Fruit fly (Drosophila melanogaster) whole organism, wandering third instar larva: Measurements from ENCODE around the gene smal.

Source experiments
- CG32264 ChIP-seq: fragments of 200-800 bp; sonication (Bioruptor generic); optimal IDR thresholded peaks from 2 replicates; lab custom pipeline; 2016; ENCODE audit warnings: missing biosample characterization, missing genetic modification characterization
- Dfd ChIP-seq: fragments of >200 bp; optimal IDR thresholded peaks from 2 replicates; lab custom pipeline; 2017; ENCODE audit warnings: missing biosample characterization, missing genetic modification characterization
- Dif ChIP-seq: fragments of 200-275, 200-300 bp; sonication (Bioruptor generic); optimal IDR thresholded peaks from 2 replicates; lab custom pipeline; 2018; ENCODE audit warnings: missing biosample characterization, missing genetic modification characterization; ENCODE audit not compliant: partially characterized antibody
- GATAd ChIP-seq: sonication (Bioruptor generic); optimal IDR thresholded peaks from 2 replicates; lab custom pipeline; 2016; ENCODE audit warnings: missing biosample characterization, missing genetic modification characterization
- HLH106 ChIP-seq: fragments of 200-800 bp; optimal IDR thresholded peaks from 3 replicates; lab custom pipeline; 2019; ENCODE audit warnings: missing biosample characterization, mild to moderate bottlenecking, missing genetic modification characterization, moderate library complexity
- Hnf4 ChIP-seq: fragments of 200-800 bp; sonication (Bioruptor generic); optimal IDR thresholded peaks from 2 replicates; lab custom pipeline; 2016; ENCODE audit warnings: missing biosample characterization, mild to moderate bottlenecking, missing genetic modification characterization
- Hr78 ChIP-seq: fragments of >200 bp; optimal IDR thresholded peaks from 2 replicates; lab custom pipeline; 2017; ENCODE audit warnings: missing biosample characterization, missing genetic modification characterization
- Hr83 ChIP-seq: fragments of 200-300 bp; sonication (Bioruptor generic); optimal IDR thresholded peaks from 2 replicates; lab custom pipeline; 2016; ENCODE audit warnings: missing biosample characterization, mild to moderate bottlenecking, missing genetic modification characterization, moderate library complexity; ENCODE audit not compliant: poor library complexity, severe bottlenecking
- Jra ChIP-seq: sonication (Bioruptor generic); optimal IDR thresholded peaks from 2 replicates; lab custom pipeline; 2016; ENCODE audit warnings: missing biosample characterization, missing genetic modification characterization
- Mio ChIP-seq: sonication (Bioruptor generic); optimal IDR thresholded peaks from 2 replicates; lab custom pipeline; 2016; ENCODE audit warnings: missing biosample characterization, missing genetic modification characterization
- Myc ChIP-seq: fragments of >200 bp; optimal IDR thresholded peaks from 2 replicates; lab custom pipeline; 2017
- OdsH ChIP-seq: fragments of 200-800 bp; sonication (Bioruptor generic); optimal IDR thresholded peaks from 2 replicates; lab custom pipeline; 2016; ENCODE audit warnings: missing biosample characterization, mild to moderate bottlenecking, missing genetic modification characterization
- Rel ChIP-seq, 2 experiments: fragments of 200-800 bp; sonication (Bioruptor generic) in 1 of 2; optimal IDR thresholded peaks; 2 replicates in 1 of 2; 3 replicates in 1 of 2; lab custom pipeline; 2016 to 2019; ENCODE audit warnings: mild to moderate bottlenecking in 2 of 2, missing biosample characterization in 2 of 2, missing genetic modification characterization in 2 of 2, moderate library complexity in 1 of 2
- Sp1 ChIP-seq: fragments of 200-800 bp; sonication (Bioruptor generic); optimal IDR thresholded peaks from 3 replicates; lab custom pipeline; 2019; ENCODE audit warnings: missing biosample characterization, mild to moderate bottlenecking, missing genetic modification characterization, moderate library complexity
- Vsx2 ChIP-seq: fragments of 200-300, 225-300 bp; sonication (Bioruptor generic); optimal IDR thresholded peaks from 2 replicates; lab custom pipeline; 2018; ENCODE audit warnings: missing biosample characterization, missing genetic modification characterization; ENCODE audit not compliant: partially characterized antibody
- br ChIP-seq: fragments of 200-800 bp; sonication (Bioruptor generic); optimal IDR thresholded peaks from 2 replicates; lab custom pipeline; 2016; ENCODE audit warnings: missing biosample characterization, missing genetic modification characterization
- dl ChIP-seq, 2 experiments: fragments of 175-275, 200-275 bp in 1 of 2; fragments of 200-275 bp in 1 of 2; sonication (Bioruptor generic); optimal IDR thresholded peaks; lab custom pipeline; 2018; ENCODE audit warnings: mild to moderate bottlenecking in 2 of 2, missing biosample characterization in 2 of 2, missing genetic modification characterization in 2 of 2, moderate library complexity in 2 of 2; ENCODE audit not compliant: partially characterized antibody in 2 of 2, insufficient read depth in 1 of 2
- dmrt93B ChIP-seq: fragments of 200-800 bp; sonication (Bioruptor generic); optimal IDR thresholded peaks from 2 replicates; lab custom pipeline; 2018; ENCODE audit warnings: missing biosample characterization, mild to moderate bottlenecking, missing genetic modification characterization
- dsf ChIP-seq: sonication (Bioruptor generic); optimal IDR thresholded peaks from 2 replicates; lab custom pipeline; 2016; ENCODE audit warnings: missing biosample characterization, missing genetic modification characterization, borderline replicate concordance
- foxo ChIP-seq, 2 experiments: fragments of 200-800 bp; sonication (Bioruptor generic); optimal IDR thresholded peaks; 2 replicates in 1 of 2; 3 replicates in 1 of 2; lab custom pipeline; 2016 to 2017; ENCODE audit warnings: missing biosample characterization in 2 of 2, missing genetic modification characterization in 2 of 2
- fru ChIP-seq: fragments of 200-800 bp; sonication (Bioruptor generic); optimal IDR thresholded peaks from 3 replicates; lab custom pipeline; 2016; ENCODE audit warnings: missing biosample characterization, mild to moderate bottlenecking, missing genetic modification characterization
- h ChIP-seq: fragments of 200-800 bp; sonication (Bioruptor generic); optimal IDR thresholded peaks from 3 replicates; lab custom pipeline; 2016; ENCODE audit warnings: missing biosample characterization, mild to moderate bottlenecking, missing genetic modification characterization
- jim ChIP-seq: fragments of 175-275, 200-325 bp; sonication (Bioruptor generic); optimal IDR thresholded peaks from 2 replicates; lab custom pipeline; 2016; ENCODE audit warnings: missing biosample characterization, mild to moderate bottlenecking, missing genetic modification characterization
- lola ChIP-seq: fragments of >200 bp; optimal IDR thresholded peaks from 2 replicates; lab custom pipeline; 2017; ENCODE audit warnings: missing biosample characterization, missing genetic modification characterization
- pan ChIP-seq: fragments of >200 bp; optimal IDR thresholded peaks from 2 replicates; lab custom pipeline; 2017
- psq ChIP-seq: fragments of 200-800 bp; sonication (Bioruptor generic); optimal IDR thresholded peaks from 3 replicates; lab custom pipeline; 2017; ENCODE audit warnings: missing biosample characterization, mild to moderate bottlenecking, missing genetic modification characterization, moderate library complexity
- sage ChIP-seq: fragments of 200-800 bp; sonication (Bioruptor generic); optimal IDR thresholded peaks from 2 replicates; lab custom pipeline; 2016; ENCODE audit warnings: missing biosample characterization, mild to moderate bottlenecking, missing genetic modification characterization
- sv ChIP-seq: fragments of 200-800 bp; sonication (Bioruptor generic); optimal IDR thresholded peaks from 3 replicates; lab custom pipeline; 2016; ENCODE audit warnings: missing biosample characterization, missing genetic modification characterization

The smal gene

DNA sequence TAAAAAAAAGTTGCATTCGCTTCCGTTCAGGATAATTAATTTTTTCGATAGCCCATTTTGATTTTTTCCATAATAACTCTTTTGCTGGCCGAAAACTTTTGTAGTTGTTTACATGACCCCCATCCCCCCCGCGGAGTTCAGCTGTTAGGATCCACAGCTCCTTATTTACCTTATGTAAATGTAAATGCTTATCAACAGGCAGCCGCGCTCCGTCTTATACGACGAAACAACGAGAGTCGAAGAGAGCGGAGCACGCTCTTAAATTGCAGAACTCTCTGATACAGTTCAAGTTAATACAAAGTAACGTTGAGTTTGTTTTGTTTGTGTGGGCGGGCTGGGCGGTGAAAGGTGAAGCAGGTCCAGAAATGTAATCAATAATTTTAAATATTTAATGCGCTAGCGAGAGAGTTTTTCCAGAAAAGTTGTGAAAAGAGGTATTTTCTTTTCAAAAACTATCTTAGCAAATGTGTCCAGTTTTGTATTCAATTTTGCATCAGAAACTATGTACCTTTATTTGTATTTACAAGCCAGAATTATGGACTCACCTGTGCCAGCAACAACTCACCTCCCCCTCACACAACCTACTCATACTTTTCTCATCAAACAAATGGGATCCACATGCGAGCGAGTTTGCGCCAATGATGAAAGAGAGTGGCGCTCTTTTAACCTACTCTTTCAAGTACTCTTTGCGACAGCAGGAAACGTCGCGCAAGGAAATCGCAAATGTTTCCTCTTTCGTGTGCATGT lies 73.5 kb downstream of the smal start:
- TF ChIP-seq foxo (GFP tag; optimal IDR thresholded peaks at IDR 0.05; lab: Kevin White, UChicago) (no peak), br (GFP tag; lab: Kevin White, UChicago) (no peak), GATAd (no peak), pan (lab: Kevin White, UChicago) (no peak), Dif (GFP tag; lab: Kevin White, UChicago) (peak; percentile 72), dl (GFP tag; optimal IDR thresholded peaks at IDR 0.05; lab: Kevin White, UChicago; ENCODE audit: insufficient read depth in 1 of 2, partially characterized antibody in 2 of 2) (peak; percentile 28 to 50), Sp1 (GFP tag; lab: Kevin White, UChicago) (no peak), h (no peak), HLH106 (tag; lab: Kevin White, UChicago) (no peak), dsf (GFP tag; lab: Kevin White, UChicago) (no peak), Dfd (GFP tag; lab: Kevin White, UChicago) (no peak), Hnf4 (no peak), fru (GFP tag; lab: Kevin White, UChicago) (peak; percentile 82), Jra (GFP tag; lab: Kevin White, UChicago) (no peak)
- TF ChIP-seq, all 38 proteins: peak for 3

DNA sequence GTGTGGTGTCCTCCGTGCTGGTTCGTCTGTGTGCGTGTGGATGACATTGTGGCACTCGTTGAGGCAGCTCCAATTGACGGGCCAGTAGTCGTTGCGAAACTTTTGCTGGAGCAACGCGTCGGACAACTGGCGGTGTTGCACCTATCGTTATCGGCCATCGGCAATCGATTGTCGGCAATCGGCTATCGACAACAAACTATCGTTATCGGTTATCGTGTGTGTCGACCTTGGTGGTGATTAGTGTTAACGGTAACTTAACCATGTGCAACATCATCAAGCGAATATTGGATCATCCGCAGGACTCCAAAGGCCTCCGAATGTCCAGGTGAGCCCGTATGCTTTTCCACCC lies 74.0 kb downstream of the smal start, which contains the start of gene Ddr:
Ddr (plus strand) TSS at position 119 of the 349 bp plus-strand sequence.
- TF ChIP-seq dl (GFP tag; optimal IDR thresholded peaks at IDR 0.05; lab: Kevin White, UChicago; ENCODE audit: insufficient read depth in 1 of 2, partially characterized antibody in 2 of 2) (no peak), Rel (GFP tag; optimal IDR thresholded peaks at IDR 0.05; lab: Kevin White, UChicago) (no peak), Rel (tag; optimal IDR thresholded peaks at IDR 0.05; lab: Kevin White, UChicago) (no peak), GATAd (no peak), sage (no peak), foxo (GFP tag; optimal IDR thresholded peaks at IDR 0.05; lab: Kevin White, UChicago) (no peak), Myc (lab: Kevin White, UChicago) (no peak), psq (GFP tag; lab: Kevin White, UChicago) (no peak), Dfd (GFP tag; lab: Kevin White, UChicago) (no peak), br (GFP tag; lab: Kevin White, UChicago) (no peak)

DNA sequence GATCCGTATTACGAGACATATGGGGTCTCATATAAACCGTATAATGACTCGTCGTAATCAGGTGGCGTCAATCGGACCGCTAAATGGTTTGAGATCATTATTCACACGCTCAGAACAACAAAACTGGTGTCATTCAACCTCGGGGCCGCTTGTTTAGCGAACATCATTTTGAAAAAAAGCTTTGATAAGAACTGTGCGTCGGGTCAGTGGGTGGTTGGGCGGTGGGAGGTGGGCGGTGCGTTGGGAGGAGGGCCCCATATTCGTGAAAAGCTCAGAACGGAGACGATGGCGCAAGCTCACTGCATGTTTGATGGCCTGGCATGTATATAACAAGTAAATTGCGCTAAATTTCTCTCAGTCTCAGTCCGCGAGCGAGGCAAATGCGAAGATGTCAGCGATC lies 76.6 kb downstream of the smal start, which contains the start of gene AANATL2:
AANATL2 (plus strand) TSS at position 372 of the 400 bp plus-strand sequence.
- no peak for TF ChIP-seq br (GFP tag; lab: Kevin White, UChicago)
- TF ChIP-seq HLH106 (tag; lab: Kevin White, UChicago), result no peak
- TF ChIP-seq Hr78 (GFP tag; lab: Kevin White, UChicago), result no peak
- no peak for TF ChIP-seq Hr83
- no peak for TF ChIP-seq dl (GFP tag; optimal IDR thresholded peaks at IDR 0.05; lab: Kevin White, UChicago; ENCODE audit: insufficient read depth in 1 of 2, partially characterized antibody in 2 of 2)
- no peak for TF ChIP-seq h
- no peak for TF ChIP-seq Vsx2 (GFP tag; lab: Kevin White, UChicago)
- TF ChIP-seq foxo (GFP tag; optimal IDR thresholded peaks at IDR 0.05; lab: Kevin White, UChicago), result no peak
- no peak for TF ChIP-seq jim (GFP tag; lab: Kevin White, UChicago)
- TF ChIP-seq dsf (GFP tag; lab: Kevin White, UChicago), result no peak
- TF ChIP-seq sv (GFP tag; lab: Kevin White, UChicago), result no peak
- no peak for TF ChIP-seq Dfd (GFP tag; lab: Kevin White, UChicago)
- TF ChIP-seq OdsH (GFP tag; lab: Kevin White, UChicago), result no peak
- no peak for TF ChIP-seq CG32264 (GFP tag; lab: Kevin White, UChicago)
- no peak for TF ChIP-seq Jra (GFP tag; lab: Kevin White, UChicago)
- TF ChIP-seq Hnf4, result no peak
- no peak for TF ChIP-seq fru (GFP tag; lab: Kevin White, UChicago)

DNA sequence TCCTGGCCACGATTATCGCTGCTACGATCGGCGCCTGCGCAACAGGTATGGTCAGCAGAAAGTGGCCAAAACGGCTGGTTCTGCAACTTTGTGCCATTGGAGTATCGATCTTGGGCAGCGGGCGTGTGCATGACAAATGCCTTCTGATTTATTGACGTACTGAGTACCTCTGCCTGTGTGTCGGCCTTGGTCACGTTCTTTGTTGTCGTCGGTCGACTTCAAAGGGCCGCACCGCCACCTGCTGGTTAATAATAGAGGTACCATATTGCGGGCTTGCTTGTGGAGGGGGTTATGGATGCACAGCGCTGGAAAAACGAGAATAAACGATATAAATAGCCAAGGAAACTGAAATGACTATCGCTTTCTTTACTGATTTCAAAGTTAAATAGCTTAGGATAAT lies 80.7 kb downstream of the smal start:
- TF ChIP-seq Vsx2 (GFP tag; lab: Kevin White, UChicago) (no peak), dsf (GFP tag; lab: Kevin White, UChicago) (no peak), sage (no peak), Rel (GFP tag; optimal IDR thresholded peaks at IDR 0.05; lab: Kevin White, UChicago) (no peak), Rel (tag; optimal IDR thresholded peaks at IDR 0.05; lab: Kevin White, UChicago) (no peak), dl (GFP tag; optimal IDR thresholded peaks at IDR 0.05; lab: Kevin White, UChicago; ENCODE audit: insufficient read depth in 1 of 2, partially characterized antibody in 2 of 2) (no peak), Hnf4 (no peak), lola (no peak), h (no peak), Mio (GFP tag; lab: Kevin White, UChicago) (no peak), dmrt93B (GFP tag; lab: Kevin White, UChicago) (no peak), Sp1 (GFP tag; lab: Kevin White, UChicago) (no peak), Hr78 (GFP tag; lab: Kevin White, UChicago) (no peak), OdsH (GFP tag; lab: Kevin White, UChicago) (no peak)
